Worm (Caenorhabditis elegans) whole organism, early embryonic: ENCODE data around the gene F43G6.10.

Experiments
- ama-1 ChIP-seq: fragments of 150-350 bp; optimal IDR thresholded peaks from 2 replicates; lab custom pipeline; 2014
- ets-7 ChIP-seq: sonication (generic microtip); optimal IDR thresholded peaks from 2 replicates; lab custom pipeline; 2016; ENCODE audit warnings: missing genotype, missing genetic modification characterization, missing compliant biosample characterization
- hnd-1 ChIP-seq: sonication (generic microtip); optimal IDR thresholded peaks from 2 replicates; lab custom pipeline; 2016; ENCODE audit warnings: missing genetic modification characterization, missing compliant biosample characterization
- pes-1 ChIP-seq: fragments of 200-800 bp; sonication (Bioruptor generic); IDR thresholded peaks from 2 replicates; pipeline ENCODE4 v1.3.6; 2022; ENCODE audit warnings: missing genetic modification reagents, missing genetic modification characterization, missing compliant biosample characterization

- TF ChIP-seq hnd-1 (tag; lab: Kevin White, UChicago): no peak
- no peak for TF ChIP-seq ets-7
- TF ChIP-seq ama-1 (lab: Kevin White, UChicago): no peak
- TF ChIP-seq pes-1 (GFP tag; lab: Robert Waterston, UW): no peak
Observed at ce11 chrII:11853108-11853507, 44.0 kb downstream of the F43G6.10 start.
